Worm (Caenorhabditis elegans): ENCODE results near the gene F56C3.7.

The F56C3.7 gene

ce11 chrX:1344321-1344720 lies 26.3 kb downstream of the F56C3.7 start, which contains the start of gene ins-39:
TSS of gene ins-39 (minus strand) at chrX:1344421.
- TF ChIP-seq nhr-232 (tag; optimal IDR thresholded peaks at IDR 0.05) (no peak), eyg-1 (tag; optimal IDR thresholded peaks at IDR 0.05) (no peak), zip-5 (tag; optimal IDR thresholded peaks at IDR 0.05) (no peak), ceh-34 (tag; optimal IDR thresholded peaks at IDR 0.05) (no peak), elt-2 (tag; optimal IDR thresholded peaks at IDR 0.05) (no peak), fkh-10 (GFP tag; optimal IDR thresholded peaks at IDR 0.05) (no peak), ztf-16 (tag; optimal IDR thresholded peaks at IDR 0.05) (no peak), rnt-1 (tag; optimal IDR thresholded peaks at IDR 0.05) (no peak)

- TF ChIP-seq ceh-48 (tag; optimal IDR thresholded peaks at IDR 0.05) (peak; percentile 56), hlh-15 (tag; optimal IDR thresholded peaks at IDR 0.05) (no peak), sdc-2 (tag; optimal IDR thresholded peaks at IDR 0.05) (peak; percentile 96)
Measured at ce11 chrX:1338906-1339673, 31.5 kb downstream of the F56C3.7 start.

ce11 chrX:1337834-1338233 lies 32.8 kb downstream of the F56C3.7 start:
- TF ChIP-seq syd-9 (tag; optimal IDR thresholded peaks at IDR 0.05), result no peak
- no peak for TF ChIP-seq ceh-30 (tag; optimal IDR thresholded peaks at IDR 0.05)
- TF ChIP-seq ceh-34 (tag; optimal IDR thresholded peaks at IDR 0.05), result no peak
- TF ChIP-seq ceh-18 (tag; optimal IDR thresholded peaks at IDR 0.05), result no peak
- TF ChIP-seq nhr-232 (tag; optimal IDR thresholded peaks at IDR 0.05), result no peak
- TF ChIP-seq zip-5 (tag; optimal IDR thresholded peaks at IDR 0.05), result no peak
- no peak for TF ChIP-seq lin-11 (tag; optimal IDR thresholded peaks at IDR 0.05)
- TF ChIP-seq pha-2 (tag; optimal IDR thresholded peaks at IDR 0.05), result no peak

ce11 chrX:1337009-1337408 lies 33.6 kb downstream of the F56C3.7 start, which contains the start of gene ttr-37:
TSS of gene ttr-37 (minus strand) at chrX:1337175.
- TF ChIP-seq ahr-1 (tag; optimal IDR thresholded peaks at IDR 0.05) (no peak), ceh-30 (tag; optimal IDR thresholded peaks at IDR 0.05) (no peak), fax-1 (tag; optimal IDR thresholded peaks at IDR 0.05) (no peak), pag-3 (tag; optimal IDR thresholded peaks at IDR 0.05; ENCODE audit: borderline replicate concordance) (no peak), ceh-6 (GFP tag; optimal IDR thresholded peaks at IDR 0.05) (no peak), T23F11.4 (GFP tag; optimal IDR thresholded peaks at IDR 0.05) (no peak)

- TF ChIP-seq hlh-15 (tag; optimal IDR thresholded peaks at IDR 0.05) (no peak), elt-4 (tag; optimal IDR thresholded peaks at IDR 0.05) (no peak), lin-11 (tag; optimal IDR thresholded peaks at IDR 0.05) (no peak), pqm-1 (tag; optimal IDR thresholded peaks at IDR 0.05) (no peak), C08G9.2 (tag; optimal IDR thresholded peaks at IDR 0.05) (no peak), ceh-34 (tag; optimal IDR thresholded peaks at IDR 0.05) (no peak), ceh-31 (tag; optimal IDR thresholded peaks at IDR 0.05) (no peak), sox-2 (GFP tag; IDR thresholded peaks at IDR 0.05) (no peak), sox-4 (tag; optimal IDR thresholded peaks at IDR 0.05) (no peak), madf-2 (tag; optimal IDR thresholded peaks at IDR 0.05) (no peak), ceh-18 (tag; optimal IDR thresholded peaks at IDR 0.05) (no peak)
Measured at ce11 chrX:1329847-1330246, 40.7 kb downstream of the F56C3.7 start, which contains the start of gene F21E9.2. TSS of gene F21E9.2 (minus strand) at chrX:1329947.

ce11 chrX:1327201-1327600 lies 43.4 kb downstream of the F56C3.7 start:
- TF ChIP-seq gmeb-2 (tag; optimal IDR thresholded peaks at IDR 0.05), result no peak
- no peak for TF ChIP-seq lin-11 (tag; optimal IDR thresholded peaks at IDR 0.05)
- no peak for TF ChIP-seq tbx-7 (tag; optimal IDR thresholded peaks at IDR 0.05)
- no peak for TF ChIP-seq sox-4 (tag; optimal IDR thresholded peaks at IDR 0.05)
- TF ChIP-seq nfya-1 (tag; optimal IDR thresholded peaks at IDR 0.05), result no peak

Measured in whole organism, late embryonic.